Fruit fly (Drosophila melanogaster) whole organism, embryonic: ENCODE data around the gene Nf-YA.
A peak's percentile ranks its signal among the peaks of the same experiment; 100 is the strongest.

Source experiments
- Aef1 ChIP-seq: fragments of 200-800 bp; sonication (Bioruptor generic); IDR thresholded peaks from 3 replicates; pipeline ENCODE4 v1.3.6; 2022; ENCODE audit warnings: missing biosample characterization, missing genetic modification characterization
- Atf3 ChIP-seq: fragments of 200-800 bp; sonication (Bioruptor generic); optimal IDR thresholded peaks from 3 replicates; lab custom pipeline; 2016; ENCODE audit warnings: missing biosample characterization, missing genetic modification characterization
- Awh ChIP-seq: fragments of 200-800 bp; sonication (Bioruptor generic); IDR thresholded peaks from 2 replicates; pipeline ENCODE4, ENCODE4 v1.3.6; 2022; ENCODE audit warnings: missing biosample characterization, missing genetic modification characterization
- B-H1 ChIP-seq: fragments of 200-800 bp; sonication (Bioruptor generic); IDR thresholded peaks from 3 replicates; pipeline ENCODE4 v1.3.6; 2022; ENCODE audit warnings: missing biosample characterization, missing genetic modification characterization
- CG10959 ChIP-seq: fragments of 200-800 bp; sonication (Bioruptor generic); IDR thresholded peaks from 2 replicates; pipeline ENCODE4 v1.3.6; 2022; ENCODE audit warnings: missing biosample characterization, missing genetic modification characterization
- CG12299 ChIP-seq: fragments of 200-800 bp; sonication (Bioruptor generic); optimal IDR thresholded peaks from 2 replicates; lab custom pipeline; 2018; ENCODE audit warnings: missing biosample characterization, mild to moderate bottlenecking, missing genetic modification characterization
- CG13424 ChIP-seq: fragments of 200-800 bp; sonication (Bioruptor generic); optimal IDR thresholded peaks from 2 replicates; lab custom pipeline; 2019; ENCODE audit warnings: missing biosample characterization, mild to moderate bottlenecking, missing genetic modification characterization, moderate library complexity
- CG14014 ChIP-seq: fragments of 200-800 bp; sonication (Bioruptor generic); IDR thresholded peaks from 2 replicates; pipeline ENCODE4 v1.3.6; 2022; ENCODE audit warnings: missing biosample characterization, missing genetic modification characterization
- CG14441 ChIP-seq: fragments of 200-800 bp; sonication (Bioruptor generic); IDR thresholded peaks from 2 replicates; pipeline ENCODE4 v1.3.6; 2022; ENCODE audit warnings: missing biosample characterization, missing genetic modification characterization
- CG14667 ChIP-seq: fragments of 200-800 bp; sonication (Bioruptor generic); IDR thresholded peaks from 2 replicates; pipeline ENCODE4 v1.3.6; 2022; ENCODE audit warnings: missing biosample characterization, missing genetic modification characterization
- CG14860 ChIP-seq: fragments of 200-800 bp; sonication (Bioruptor generic); IDR thresholded peaks from 3 replicates; pipeline ENCODE4 v1.3.6; 2022; ENCODE audit warnings: missing biosample characterization, missing genetic modification characterization; ENCODE audit not compliant: partially characterized antibody
- CG1529 ChIP-seq: fragments of 200-800 bp; sonication (Bioruptor generic); optimal IDR thresholded peaks from 3 replicates; lab custom pipeline; 2018; ENCODE audit warnings: missing biosample characterization, missing genetic modification characterization
- CG16863 ChIP-seq: fragments of 200-800 bp; sonication (Bioruptor generic); optimal IDR thresholded peaks from 3 replicates; lab custom pipeline; 2016; ENCODE audit warnings: missing biosample characterization, missing genetic modification characterization
- CG17568 ChIP-seq: fragments of 200-800 bp; sonication (Bioruptor generic); optimal IDR thresholded peaks from 2 replicates; lab custom pipeline; 2018; ENCODE audit warnings: missing biosample characterization, mild to moderate bottlenecking, missing genetic modification characterization, moderate library complexity
- CG31365 ChIP-seq: fragments of 200-800 bp; sonication (Bioruptor generic); optimal IDR thresholded peaks from 2 replicates; lab custom pipeline; 2018; ENCODE audit warnings: missing biosample characterization, mild to moderate bottlenecking, missing genetic modification characterization
- CG34422 ChIP-seq: fragments of 200-800 bp; sonication (Bioruptor generic); IDR thresholded peaks from 3 replicates; pipeline ENCODE4 v1.3.6; 2022; ENCODE audit warnings: missing biosample characterization, missing genetic modification characterization
- CG4617 ChIP-seq: fragments of 200-800 bp; sonication (Bioruptor generic); optimal IDR thresholded peaks from 3 replicates; lab custom pipeline; 2016; ENCODE audit warnings: missing biosample characterization, missing genetic modification characterization, borderline replicate concordance
- CG7271 ChIP-seq: fragments of 200-800 bp; sonication (Bioruptor generic); optimal IDR thresholded peaks from 2 replicates; lab custom pipeline; 2018; ENCODE audit warnings: missing biosample characterization, mild to moderate bottlenecking, missing genetic modification characterization, moderate library complexity
- CG7963 ChIP-seq: fragments of 200-800 bp; sonication (Bioruptor generic); IDR thresholded peaks from 3 replicates; pipeline ENCODE4 v1.3.6; 2022; ENCODE audit warnings: missing biosample characterization, missing genetic modification characterization; ENCODE audit not compliant: partially characterized antibody
- CG8388 ChIP-seq: fragments of 200-800 bp; sonication (Bioruptor generic); optimal IDR thresholded peaks from 2 replicates; lab custom pipeline; 2019; ENCODE audit warnings: missing biosample characterization, mild to moderate bottlenecking, missing genetic modification characterization, moderate library complexity
- CG9215 ChIP-seq: fragments of 200-800 bp; sonication (Bioruptor generic); IDR thresholded peaks from 2 replicates; pipeline ENCODE4 v1.3.6; 2022; ENCODE audit warnings: missing biosample characterization, missing genetic modification characterization
- Camta ChIP-seq: fragments of 200-800 bp; sonication (Bioruptor generic); optimal IDR thresholded peaks from 2 replicates; lab custom pipeline; 2016; ENCODE audit warnings: missing biosample characterization, missing genetic modification characterization
- CoRest ChIP-seq: fragments of 200-800 bp; sonication (Bioruptor generic); optimal IDR thresholded peaks from 3 replicates; lab custom pipeline; 2018; ENCODE audit warnings: missing biosample characterization, mild to moderate bottlenecking, missing genetic modification characterization, moderate library complexity
- Dbx ChIP-seq: fragments of 200-800 bp; sonication (Bioruptor generic); IDR thresholded peaks from 3 replicates; pipeline ENCODE4 v1.3.6; 2022; ENCODE audit warnings: missing biosample characterization, missing genetic modification characterization
- Dp ChIP-seq: fragments of 200-800 bp; sonication (Bioruptor generic); optimal IDR thresholded peaks from 2 replicates; lab custom pipeline; 2018; ENCODE audit warnings: missing biosample characterization, mild to moderate bottlenecking, missing genetic modification characterization, moderate library complexity
- Fer3 ChIP-seq: fragments of 200-800 bp; sonication (Bioruptor generic); optimal IDR thresholded peaks from 2 replicates; lab custom pipeline; 2018; ENCODE audit warnings: missing biosample characterization, mild to moderate bottlenecking, missing genetic modification characterization, moderate library complexity
- Gug ChIP-seq: fragments of 200-800 bp; sonication (Bioruptor generic); IDR thresholded peaks from 4 replicates; pipeline ENCODE4 v1.3.6; 2022; ENCODE audit warnings: missing biosample characterization, missing genetic modification characterization
- H15 ChIP-seq: fragments of 200-800 bp; sonication (Bioruptor generic); IDR thresholded peaks from 3 replicates; pipeline ENCODE4 v1.3.6; 2022; ENCODE audit warnings: missing biosample characterization, missing genetic modification characterization
- Hr78 ChIP-seq, 2 experiments: fragments of 200-800 bp in 1 of 2; fragments of >200 bp in 1 of 2; sonication (Bioruptor generic) in 1 of 2; optimal IDR thresholded peaks; 2 replicates each; lab custom pipeline; 2017 to 2019; ENCODE audit warnings: missing biosample characterization in 2 of 2, missing genetic modification characterization in 2 of 2, mild to moderate bottlenecking in 1 of 2, moderate library complexity in 1 of 2
- Hsf ChIP-seq: fragments of 200-800 bp; sonication (Bioruptor generic); optimal IDR thresholded peaks from 3 replicates; lab custom pipeline; 2016; ENCODE audit warnings: missing biosample characterization, missing genetic modification characterization
- Max ChIP-seq: fragments of 200-800 bp; sonication (Bioruptor generic); optimal IDR thresholded peaks from 2 replicates; lab custom pipeline; 2016; ENCODE audit warnings: missing biosample characterization, mild to moderate bottlenecking, missing genetic modification characterization
- Mes4 ChIP-seq: fragments of 200-800 bp; sonication (Bioruptor generic); optimal IDR thresholded peaks from 2 replicates; lab custom pipeline; 2016; ENCODE audit warnings: missing biosample characterization, missing genetic modification characterization
- Myb ChIP-seq: fragments of 200-800 bp; sonication (Bioruptor generic); optimal IDR thresholded peaks from 2 replicates; lab custom pipeline; 2016; ENCODE audit warnings: missing biosample characterization, missing genetic modification characterization
- Scr ChIP-seq: fragments of 200-800 bp; sonication (Bioruptor generic); IDR thresholded peaks from 2 replicates; pipeline ENCODE4 v1.3.6; 2022; ENCODE audit warnings: missing biosample characterization, missing genetic modification characterization; ENCODE audit not compliant: partially characterized antibody
- TFAM ChIP-seq: fragments of 200-800 bp; sonication (Bioruptor generic); optimal IDR thresholded peaks from 2 replicates; lab custom pipeline; 2017; ENCODE audit warnings: missing biosample characterization, missing genetic modification characterization, inconsistent platforms
- ase ChIP-seq: fragments of 200-800 bp; sonication (Bioruptor generic); IDR thresholded peaks from 3 replicates; pipeline ENCODE4 v1.3.6; 2022; ENCODE audit warnings: missing biosample characterization, missing genetic modification characterization
- cad ChIP-seq: fragments of >200 bp; optimal IDR thresholded peaks from 2 replicates; lab custom pipeline; 2017; ENCODE audit warnings: missing biosample characterization, missing genetic modification characterization
- cas ChIP-seq: fragments of 200-800 bp; sonication (Bioruptor generic); IDR thresholded peaks from 2 replicates; pipeline ENCODE4 v1.3.6; 2022; ENCODE audit warnings: missing biosample characterization, missing genetic modification characterization
- cato ChIP-seq: fragments of 200-800 bp; sonication (Bioruptor generic); optimal IDR thresholded peaks from 2 replicates; lab custom pipeline; 2016; ENCODE audit warnings: missing biosample characterization, missing genetic modification characterization, borderline replicate concordance
- dimm ChIP-seq: fragments of 200-800 bp; sonication (Bioruptor generic); IDR thresholded peaks from 2 replicates; pipeline ENCODE4 v1.3.6; 2022; ENCODE audit warnings: missing biosample characterization, missing genetic modification characterization
- eve ChIP-seq, 2 experiments: fragments of >200 bp; optimal IDR thresholded peaks; 2 replicates each; lab custom pipeline; 2017; ENCODE audit warnings: missing biosample characterization in 2 of 2, missing genetic modification characterization in 2 of 2
- grau ChIP-seq: fragments of 200-800 bp; optimal IDR thresholded peaks from 3 replicates; lab custom pipeline; 2019; ENCODE audit warnings: missing biosample characterization, mild to moderate bottlenecking, missing genetic modification characterization, moderate library complexity
- gsb-n ChIP-seq: fragments of 200-800 bp; sonication (Bioruptor generic); optimal IDR thresholded peaks from 3 replicates; lab custom pipeline; 2018; ENCODE audit warnings: missing biosample characterization, mild to moderate bottlenecking, missing genetic modification characterization
- insv ChIP-seq, 2 experiments: fragments of 200-800 bp; sonication (Bioruptor generic); optimal IDR thresholded peaks; 3 replicates each; lab custom pipeline; 2016 to 2018; ENCODE audit warnings: missing biosample characterization in 2 of 2, missing genetic modification characterization in 2 of 2
- nmo ChIP-seq: fragments of 200-800 bp; sonication (Bioruptor generic); optimal IDR thresholded peaks from 2 replicates; lab custom pipeline; 2018; ENCODE audit warnings: missing biosample characterization, mild to moderate bottlenecking, missing genetic modification characterization, moderate library complexity
- psq ChIP-seq: fragments of 200-800 bp; sonication (Bioruptor generic); optimal IDR thresholded peaks from 2 replicates; lab custom pipeline; 2017; ENCODE audit warnings: missing biosample characterization, missing genetic modification characterization
- ranshi ChIP-seq: fragments of 200-800 bp; sonication (Bioruptor generic); IDR thresholded peaks from 2 replicates; pipeline ENCODE4 v1.3.6; 2022; ENCODE audit warnings: missing biosample characterization, missing genetic modification characterization
- repo ChIP-seq: fragments of 200-800 bp; sonication (Bioruptor generic); optimal IDR thresholded peaks from 2 replicates; lab custom pipeline; 2016; ENCODE audit warnings: missing biosample characterization, missing genetic modification characterization
- tio ChIP-seq: fragments of 200-800 bp; sonication (Bioruptor generic); optimal IDR thresholded peaks from 2 replicates; lab custom pipeline; 2017; ENCODE audit warnings: missing biosample characterization, missing genetic modification characterization, inconsistent platforms
- yki ChIP-seq: fragments of >200 bp; optimal IDR thresholded peaks from 3 replicates; lab custom pipeline; 2018

Gene Nf-YA

dm6 chr3L:9410754-9411423 is 31.2 kb downstream of the Nf-YA start, which contains the start of the genes CG4022 and Cpsf5 (continued):
- TF ChIP-seq repo (GFP tag; lab: Kevin White, UChicago) (peak; percentile 2), Myb (GFP tag; lab: Kevin White, UChicago) (peak; percentile 44), psq (GFP tag; lab: Kevin White, UChicago) (no peak), grau (tag; lab: Kevin White, UChicago) (peak; percentile 86), Awh (GFP tag; lab: Robert Waterston, UW) (peak; percentile 62; the same call in 1 of the 2 replicates), Fer3 (peak; percentile 78), eve (GFP tag; optimal IDR thresholded peaks at IDR 0.05; lab: Kevin White, UChicago) (no peak), gsb-n (tag; lab: Kevin White, UChicago) (peak; percentile 84), CG13424 (tag; lab: Kevin White, UChicago) (peak; percentile 92), cato (peak; percentile 54), ase (peak; percentile 73; the same call in 2 of the 3 replicates), CG4617 (GFP tag; lab: Kevin White, UChicago) (peak; percentile 85), Aef1 (peak; percentile 76), Atf3 (GFP tag; lab: Kevin White, UChicago) (peak; percentile 36), ranshi (GFP tag; lab: Robert Waterston, UW) (peak; percentile 82; the same call in 1 of the 2 replicates), Camta (peak; percentile 61), CG34422 (GFP tag; lab: Robert Waterston, UW) (peak; percentile 80), Dp (GFP tag; lab: Kevin White, UChicago) (peak; percentile 28), CoRest (tag; lab: Kevin White, UChicago) (peak; percentile 91), dimm (GFP tag; lab: Robert Waterston, UW) (no peak; the same call in 1 of the 2 replicates), yki (lab: Kevin White, UChicago) (no peak), CG14441 (GFP tag; lab: Robert Waterston, UW) (peak; percentile 83), CG14014 (GFP tag; lab: Robert Waterston, UW) (peak; percentile 82), Scr (GFP tag; lab: Robert Waterston, UW) (peak; percentile 41; the same call in 1 of the 2 replicates), CG17568 (GFP tag; lab: Kevin White, UChicago) (peak; percentile 63), cas (peak; percentile 74), insv (GFP tag; optimal IDR thresholded peaks at IDR 0.05; lab: Kevin White, UChicago) (peak in 1 of 2 experiments; percentile 66), TFAM (no peak), CG1529 (GFP tag; lab: Kevin White, UChicago) (peak; percentile 76), Hr78 (GFP tag; optimal IDR thresholded peaks at IDR 0.05; lab: Kevin White, UChicago) (no peak), CG14860 (GFP tag; lab: Robert Waterston, UW) (no peak), Dbx (GFP tag; lab: Robert Waterston, UW) (peak; percentile 93), Max (GFP tag; lab: Kevin White, UChicago) (peak; percentile 86), CG9215 (GFP tag; lab: Robert Waterston, UW) (peak; percentile 82), tio (GFP tag; lab: Kevin White, UChicago) (no peak), Mes4 (peak; percentile 32), CG14667 (GFP tag; lab: Robert Waterston, UW) (peak; percentile 68), CG7963 (GFP tag; lab: Robert Waterston, UW) (no peak), B-H1 (GFP tag; lab: Robert Waterston, UW) (peak; percentile 63; the same call in 2 of the 3 replicates), H15 (peak; percentile 69; the same call in 2 of the 3 replicates), nmo (GFP tag; lab: Kevin White, UChicago) (peak; percentile 91), Gug (GFP tag; lab: Robert Waterston, UW) (peak; percentile 58; the same call in 3 of the 4 replicates), cad (GFP tag; lab: Kevin White, UChicago) (no peak), CG16863 (peak; percentile 45), CG8388 (GFP tag; lab: Kevin White, UChicago) (peak; percentile 78), CG12299 (peak; percentile 84), CG10959 (peak; percentile 70), Hsf (GFP tag; lab: Kevin White, UChicago) (peak; percentile 85), CG7271 (tag; lab: Kevin White, UChicago) (peak; percentile 67), CG31365 (tag; lab: Kevin White, UChicago) (peak; percentile 13)
